Worm (Caenorhabditis elegans) whole organism, L2 larva: ENCODE results near the gene C28A5.1.

ENCODE experiments used
- C34F6.9 ChIP-seq: fragments of 150-350 bp; optimal IDR thresholded peaks from 2 replicates; lab custom pipeline; 2014; ENCODE audit warnings: missing biosample characterization, missing genetic modification characterization
- R02D3.7 ChIP-seq: fragments of 150-350 bp; optimal IDR thresholded peaks from 2 replicates; lab custom pipeline; 2014; ENCODE audit warnings: missing biosample characterization, missing genetic modification characterization
- ZK546.5 ChIP-seq: sonication (generic microtip); optimal IDR thresholded peaks from 2 replicates; lab custom pipeline; 2017; ENCODE audit warnings: missing biosample characterization, missing genetic modification characterization
- alr-1 ChIP-seq: fragments of 150-350 bp; optimal IDR thresholded peaks from 2 replicates; lab custom pipeline; 2014; ENCODE audit warnings: missing biosample characterization, missing genetic modification characterization
- aly-2 ChIP-seq: fragments of 150-350 bp; optimal IDR thresholded peaks from 2 replicates; lab custom pipeline; 2014; ENCODE audit warnings: missing biosample characterization, missing genetic modification characterization
- ceh-16 ChIP-seq: fragments of 150-350 bp; optimal IDR thresholded peaks from 2 replicates; lab custom pipeline; 2014; ENCODE audit warnings: missing biosample characterization, missing genetic modification characterization
- dmd-4 ChIP-seq: sonication (generic microtip); optimal IDR thresholded peaks from 2 replicates; lab custom pipeline; 2017; ENCODE audit warnings: missing biosample characterization, missing genetic modification characterization
- elt-1 ChIP-seq: fragments of 150-350 bp; optimal IDR thresholded peaks from 2 replicates; lab custom pipeline; 2014; ENCODE audit warnings: missing biosample characterization, missing genetic modification characterization
- fos-1 ChIP-seq: fragments of 150-350 bp; optimal IDR thresholded peaks from 2 replicates; lab custom pipeline; 2014; ENCODE audit warnings: missing biosample characterization, missing genetic modification characterization
- lin-11 ChIP-seq: fragments of 150-350 bp; sonication (generic microtip); optimal IDR thresholded peaks from 2 replicates; lab custom pipeline; 2014; ENCODE audit warnings: missing biosample characterization, missing genetic modification characterization, inconsistent platforms, mixed read lengths
- lin-39 ChIP-seq: fragments of 150-350 bp; optimal IDR thresholded peaks from 2 replicates; lab custom pipeline; 2014; ENCODE audit warnings: missing biosample characterization, missing genetic modification reagents, missing genetic modification characterization
- lsy-2 ChIP-seq, 2 experiments: fragments of 150-350 bp in 1 of 2; sonication (generic microtip) in 1 of 2; optimal IDR thresholded peaks; 2 replicates each; lab custom pipeline; 2014 to 2017; ENCODE audit warnings: missing biosample characterization in 2 of 2, missing genetic modification characterization in 2 of 2
- mab-5 ChIP-seq: fragments of 150-350 bp; optimal IDR thresholded peaks from 2 replicates; lab custom pipeline; 2014; ENCODE audit warnings: missing biosample characterization, missing genetic modification characterization
- nhr-10 ChIP-seq: sonication (generic microtip); optimal IDR thresholded peaks from 2 replicates; lab custom pipeline; 2017; ENCODE audit warnings: missing biosample characterization, missing genetic modification characterization
- nhr-11 ChIP-seq: fragments of 150-350 bp; optimal IDR thresholded peaks from 2 replicates; lab custom pipeline; 2014; ENCODE audit warnings: missing biosample characterization, missing genetic modification characterization
- nhr-129 ChIP-seq: fragments of 150-350 bp; optimal IDR thresholded peaks from 2 replicates; lab custom pipeline; 2014; ENCODE audit warnings: missing biosample characterization, missing genetic modification characterization
- nhr-21 ChIP-seq: fragments of 150-350 bp; optimal IDR thresholded peaks from 2 replicates; lab custom pipeline; 2014; ENCODE audit warnings: missing biosample characterization, missing genetic modification characterization
- nhr-237 ChIP-seq: fragments of 150-350 bp; optimal IDR thresholded peaks from 2 replicates; lab custom pipeline; 2014; ENCODE audit warnings: missing biosample characterization, missing genetic modification characterization
- nhr-25 ChIP-seq: fragments of 150-350 bp; sonication (generic microtip); optimal IDR thresholded peaks from 3 replicates; lab custom pipeline; 2014; ENCODE audit warnings: missing biosample characterization, missing genetic modification characterization
- nhr-6 ChIP-seq: fragments of 150-350 bp; optimal IDR thresholded peaks from 2 replicates; lab custom pipeline; 2014; ENCODE audit warnings: missing biosample characterization, missing genetic modification characterization
- peb-1 ChIP-seq: fragments of 150-350 bp; optimal IDR thresholded peaks from 2 replicates; lab custom pipeline; 2014; ENCODE audit warnings: missing biosample characterization, missing genetic modification characterization
- sem-4 ChIP-seq: fragments of 150-350 bp; optimal IDR thresholded peaks from 2 replicates; lab custom pipeline; 2014; ENCODE audit warnings: missing biosample characterization, missing genetic modification reagents, missing genetic modification characterization
- skn-1 ChIP-seq: sonication (generic microtip); optimal IDR thresholded peaks from 2 replicates; lab custom pipeline; 2017; ENCODE audit warnings: missing biosample characterization, missing genetic modification characterization
- sma-9 ChIP-seq, 2 experiments: fragments of 150-350 bp in 1 of 2; sonication (generic microtip) in 1 of 2; optimal IDR thresholded peaks; 2 replicates each; lab custom pipeline; 2014 to 2016; ENCODE audit warnings: missing genetic modification characterization in 2 of 2, mild to moderate bottlenecking in 1 of 2, missing biosample characterization in 1 of 2, missing compliant biosample characterization in 1 of 2, missing genetic modification reagents in 1 of 2, moderate library complexity in 1 of 2
- unc-39 ChIP-seq: fragments of 150-350 bp; optimal IDR thresholded peaks from 2 replicates; lab custom pipeline; 2014; ENCODE audit warnings: missing biosample characterization, missing genetic modification characterization
- unc-55 ChIP-seq: fragments of 150-350 bp; sonication (generic microtip); optimal IDR thresholded peaks from 3 replicates; lab custom pipeline; 2014; ENCODE audit warnings: missing biosample characterization, missing genetic modification reagents, missing genetic modification characterization
- unc-62 ChIP-seq: fragments of 150-350 bp; optimal IDR thresholded peaks from 2 replicates; lab custom pipeline; 2014; ENCODE audit warnings: missing biosample characterization, missing genetic modification reagents, missing genetic modification characterization
- ztf-1 ChIP-seq: fragments of 200-800 bp; sonication (Bioruptor generic); conservative IDR thresholded peaks from 2 replicates; pipeline ENCODE4 v1.3.6; 2022; ENCODE audit warnings: missing genetic modification characterization, missing compliant biosample characterization
- ztf-11 ChIP-seq: sonication (generic microtip); optimal IDR thresholded peaks from 2 replicates; lab custom pipeline; 2017; ENCODE audit warnings: missing biosample characterization, missing genetic modification characterization
- ztf-4 ChIP-seq: fragments of 150-350 bp; optimal IDR thresholded peaks from 2 replicates; lab custom pipeline; 2014; ENCODE audit warnings: missing biosample characterization, missing genetic modification characterization

C28A5.1 gene

ce11 chrIII:4453768-4454167 is 19.6 kb upstream of the C28A5.1 start:
- TF ChIP-seq sem-4 (tag; lab: Kevin White, UChicago) (no peak), nhr-25 (peak; percentile 21), ceh-16 (tag; lab: Kevin White, UChicago) (peak; percentile 30)
- TF ChIP-seq, all 48 proteins: peak for 2

- TF ChIP-seq unc-55 (GFP tag; lab: Kevin White, UChicago) = no peak
- TF ChIP-seq, all 48 proteins: peak for 0
Observed at ce11 chrIII:4453301-4453700, 19.2 kb upstream of the C28A5.1 start.

ce11 chrIII:4452749-4453148 is 18.6 kb upstream of the C28A5.1 start:
- TF ChIP-seq nhr-25 (peak; percentile 30), unc-39 (tag; lab: Kevin White, UChicago) (no peak), sma-9 (GFP tag; optimal IDR thresholded peaks at IDR 0.05; lab: Kevin White, UChicago) (no peak), sma-9 (tag; optimal IDR thresholded peaks at IDR 0.05; lab: Kevin White, UChicago) (no peak), nhr-237 (tag; lab: Kevin White, UChicago) (no peak), mab-5 (tag; lab: Kevin White, UChicago) (no peak), lsy-2 (tag; optimal IDR thresholded peaks at IDR 0.05; lab: Kevin White, UChicago) (peak in 1 of 2 experiments; percentile 32), ztf-4 (tag; lab: Kevin White, UChicago) (no peak)

- no peak for TF ChIP-seq alr-1
- peak; percentile 6 for TF ChIP-seq nhr-25
Observed at ce11 chrIII:4450773-4451423, 16.8 kb upstream of the C28A5.1 start.

ce11 chrIII:4449893-4450579 is 15.9 kb upstream of the C28A5.1 start, which contains the start of gene ceh-43:
Gene ceh-43, minus strand, starts transcription at chrIII:4449943.
- TF ChIP-seq skn-1 (no peak), lsy-2 (tag; optimal IDR thresholded peaks at IDR 0.05; lab: Kevin White, UChicago) (no peak), lin-11 (tag; lab: Kevin White, UChicago) (no peak), aly-2 (tag; lab: Kevin White, UChicago) (no peak), nhr-10 (tag; lab: Kevin White, UChicago) (no peak), nhr-237 (tag; lab: Kevin White, UChicago) (no peak), elt-1 (tag; lab: Kevin White, UChicago) (no peak), unc-62 (GFP tag; lab: Kevin White, UChicago) (no peak), ztf-11 (tag; lab: Kevin White, UChicago) (no peak), nhr-6 (tag; lab: Kevin White, UChicago) (no peak), peb-1 (tag; lab: Kevin White, UChicago) (no peak), nhr-21 (tag; lab: Kevin White, UChicago) (no peak), dmd-4 (tag; lab: Kevin White, UChicago) (no peak), nhr-11 (tag; lab: Kevin White, UChicago) (no peak), nhr-129 (tag; lab: Kevin White, UChicago) (no peak), ZK546.5 (tag; lab: Kevin White, UChicago) (no peak), C34F6.9 (no peak), ztf-1 (GFP tag; lab: Robert Waterston, UW) (no peak), lin-39 (tag; lab: Kevin White, UChicago) (no peak)
- TF ChIP-seq, all 48 proteins: peak for 0

- peak in 1 of 2 experiments; percentile 25 for TF ChIP-seq lsy-2 (tag; optimal IDR thresholded peaks at IDR 0.05; lab: Kevin White, UChicago)
- peak; percentile 8 for TF ChIP-seq C34F6.9
- peak; percentile 40 for TF ChIP-seq fos-1 (tag; lab: Kevin White, UChicago)
- TF ChIP-seq R02D3.7 (tag; lab: Kevin White, UChicago) = no peak
- no peak for TF ChIP-seq nhr-11 (tag; lab: Kevin White, UChicago)
- no peak for TF ChIP-seq nhr-129 (tag; lab: Kevin White, UChicago)
- TF ChIP-seq unc-62 (GFP tag; lab: Kevin White, UChicago) = no peak
Observed at ce11 chrIII:4449357-4449756, 15.2 kb upstream of the C28A5.1 start.
